Worm (Caenorhabditis elegans) whole organism, L4/young adult: ENCODE data around the gene grld-1.
A peak's percentile ranks its signal among the peaks of the same experiment; 100 is the strongest.

ENCODE experiments used
- W03F9.2 ChIP-seq: fragments of 150-350 bp; optimal IDR thresholded peaks from 2 replicates; lab custom pipeline; 2014; ENCODE audit warnings: missing biosample characterization, missing genetic modification characterization
- dao-5 ChIP-seq: sonication (generic microtip); optimal IDR thresholded peaks from 2 replicates; lab custom pipeline; 2016; ENCODE audit warnings: missing genotype, missing genetic modification characterization, moderate library complexity, missing compliant biosample characterization
- him-1 ChIP-seq: sonication (generic microtip); optimal IDR thresholded peaks from 2 replicates; lab custom pipeline; 2016; ENCODE audit warnings: missing genotype, missing genetic modification reagents, missing genetic modification characterization, missing compliant biosample characterization

grld-1 gene

ce11 chrIV:125881-126781 lies at the start of gene grld-1, which contains the start of gene cox-6C:
Gene grld-1 (minus strand): TSS chrIV:125931.
Gene cox-6C (plus strand): TSS chrIV:126731.
- TF ChIP-seq W03F9.2 (tag; lab: Kevin White, UChicago) (peak; percentile 82), dao-5 (no peak)

ce11 chrIV:174115-174514 lies 48.4 kb upstream of the grld-1 start:
- TF ChIP-seq him-1 (tag; lab: Kevin White, UChicago) (no peak), dao-5 (no peak), W03F9.2 (tag; lab: Kevin White, UChicago) (no peak)

- no peak for TF ChIP-seq dao-5
- TF ChIP-seq W03F9.2 (tag; lab: Kevin White, UChicago): no peak
- TF ChIP-seq him-1 (tag; lab: Kevin White, UChicago): no peak
These were observed 47.3 kb upstream of the grld-1 start for ce11 chrIV:172990-173389.

ce11 chrIV:171036-171435 lies 45.3 kb upstream of the grld-1 start:
- TF ChIP-seq him-1 (tag; lab: Kevin White, UChicago): no peak

- TF ChIP-seq W03F9.2 (tag; lab: Kevin White, UChicago): no peak
- TF ChIP-seq him-1 (tag; lab: Kevin White, UChicago): no peak
- no peak for TF ChIP-seq dao-5
These were observed 39.0 kb upstream of the grld-1 start, which contains the start of gene cutl-24 for ce11 chrIV:164777-165176. Gene cutl-24 (plus strand): TSS chrIV:165077.

- TF ChIP-seq W03F9.2 (tag; lab: Kevin White, UChicago): no peak
- no peak for TF ChIP-seq him-1 (tag; lab: Kevin White, UChicago)
- no peak for TF ChIP-seq dao-5
These were observed 36.8 kb upstream of the grld-1 start, which contains the start of gene Y38C1AA.6 for ce11 chrIV:162530-162929. Gene Y38C1AA.6 (plus strand): TSS chrIV:162830.

ce11 chrIV:159864-160263 lies 34.1 kb upstream of the grld-1 start, which contains the start of gene Y38C1AA.19:
Gene Y38C1AA.19 (plus strand): TSS chrIV:160164.
- TF ChIP-seq dao-5: no peak
- no peak for TF ChIP-seq him-1 (tag; lab: Kevin White, UChicago)
- TF ChIP-seq W03F9.2 (tag; lab: Kevin White, UChicago): no peak

- no peak for TF ChIP-seq him-1 (tag; lab: Kevin White, UChicago)
- TF ChIP-seq W03F9.2 (tag; lab: Kevin White, UChicago): no peak
- no peak for TF ChIP-seq dao-5
These were observed 32.9 kb upstream of the grld-1 start, which contains the start of gene Y38C1AA.7 for ce11 chrIV:158662-159061. Gene Y38C1AA.7 (plus strand): TSS chrIV:158962.

- TF ChIP-seq W03F9.2 (tag; lab: Kevin White, UChicago) (no peak), dao-5 (no peak), him-1 (tag; lab: Kevin White, UChicago) (no peak)
These were observed 32.1 kb upstream of the grld-1 start, which contains the start of gene gegf-1 for ce11 chrIV:157809-158208. Gene gegf-1 (minus strand): TSS chrIV:157909.

ce11 chrIV:149794-150193 lies 24.1 kb upstream of the grld-1 start:
- no peak for TF ChIP-seq W03F9.2 (tag; lab: Kevin White, UChicago)
- TF ChIP-seq dao-5: no peak
- TF ChIP-seq him-1 (tag; lab: Kevin White, UChicago): no peak

- TF ChIP-seq him-1 (tag; lab: Kevin White, UChicago): no peak
- TF ChIP-seq W03F9.2 (tag; lab: Kevin White, UChicago): no peak
- no peak for TF ChIP-seq dao-5
These were observed 23.0 kb upstream of the grld-1 start for ce11 chrIV:148756-149155.

ce11 chrIV:147819-148218 lies 22.1 kb upstream of the grld-1 start, which contains the start of gene col-99:
Gene col-99 (minus strand): TSS chrIV:147919.
- no peak for TF ChIP-seq him-1 (tag; lab: Kevin White, UChicago)
- no peak for TF ChIP-seq dao-5
- TF ChIP-seq W03F9.2 (tag; lab: Kevin White, UChicago): no peak

- TF ChIP-seq dao-5: peak; percentile 39
- TF ChIP-seq W03F9.2 (tag; lab: Kevin White, UChicago): no peak
- TF ChIP-seq him-1 (tag; lab: Kevin White, UChicago): peak; percentile 54
These were observed 18.2 kb upstream of the grld-1 start for ce11 chrIV:143807-144371.

- TF ChIP-seq dao-5 (no peak), W03F9.2 (tag; lab: Kevin White, UChicago) (no peak), him-1 (tag; lab: Kevin White, UChicago) (no peak)
These were observed 15.3 kb upstream of the grld-1 start for ce11 chrIV:141022-141421.
